Worm (Caenorhabditis elegans): ENCODE data around the gene scl-25.
"Not testable (repeated sequence)": the region's sequence is repeated elsewhere in the genome, so short reads cannot be mapped to it uniquely, and the experiment has no call there.

- not testable (repeated sequence) for TF ChIP-seq ama-1 (optimal IDR thresholded peaks at IDR 0.05); F49E8.2 (tag; optimal IDR thresholded peaks at IDR 0.05; ENCODE audit: borderline replicate concordance); daf-12 (tag; optimal IDR thresholded peaks at IDR 0.05); dmd-8 (GFP tag; IDR thresholded peaks at IDR 0.05); madf-9 (GFP tag; conservative IDR thresholded peaks at IDR 0.05); dmd-9 (GFP tag; IDR thresholded peaks at IDR 0.05); arid-1 (GFP tag; conservative IDR thresholded peaks at IDR 0.05); lin-13 (GFP tag; optimal IDR thresholded peaks at IDR 0.05); ceh-28 (tag; optimal IDR thresholded peaks at IDR 0.05); skn-1 (tag; optimal IDR thresholded peaks at IDR 0.05); dpl-1 (GFP tag; optimal IDR thresholded peaks at IDR 0.05); hlh-30 (tag; optimal IDR thresholded peaks at IDR 0.05; ENCODE audit: insufficient read depth)
These were observed 39.4 kb downstream of the scl-25 start, which contains the start of gene K10G4.3 for ce11 chrV:17264855-17265254.

All from whole organism, L4 larva.